Worm (Caenorhabditis elegans) whole organism, L4 larva: Measurements from ENCODE around the gene srh-39.

ENCODE experiments used
- D1046.2 ChIP-seq: fragments of 200-800 bp; sonication (Bioruptor generic); IDR thresholded peaks from 2 replicates; pipeline ENCODE4 v1.3.6; 2022; ENCODE audit warnings: missing genetic modification characterization, missing compliant biosample characterization
- F10B5.3 ChIP-seq: sonication (generic microtip); optimal IDR thresholded peaks from 2 replicates; lab custom pipeline; 2016; ENCODE audit warnings: mild to moderate bottlenecking, missing genetic modification characterization, missing compliant biosample characterization
- T26A8.4 ChIP-seq: fragments of 200-800 bp; sonication (Bioruptor generic); IDR thresholded peaks from 2 replicates; pipeline ENCODE4 v1.3.6; 2022; ENCODE audit warnings: missing genetic modification characterization, missing compliant biosample characterization
- Y105C5A.15 ChIP-seq: fragments of 200-800 bp; sonication (Bioruptor generic); IDR thresholded peaks from 2 replicates; pipeline ENCODE4 v1.3.6; 2022; ENCODE audit warnings: missing genetic modification characterization, missing compliant biosample characterization
- Y48G9A.11 ChIP-seq: fragments of 200-800 bp; sonication (Bioruptor generic); IDR thresholded peaks from 2 replicates; pipeline ENCODE4 v1.3.6; 2022; ENCODE audit warnings: missing genetic modification reagents, missing genetic modification characterization, missing compliant biosample characterization
- Y5F2A.4 ChIP-seq: fragments of 200-800 bp; sonication (Bioruptor generic); optimal IDR thresholded peaks from 2 replicates; lab custom pipeline; 2018; ENCODE audit warnings: mild to moderate bottlenecking, missing genetic modification characterization, missing compliant biosample characterization
- aha-1 ChIP-seq: fragments of 150-350 bp; peaks from one replicate; lab custom pipeline; 2014; ENCODE audit warnings: missing biosample characterization, missing genetic modification characterization
- ama-1 ChIP-seq: fragments of 150-350 bp; optimal IDR thresholded peaks from 2 replicates; lab custom pipeline; 2014; ENCODE audit warnings: inconsistent platforms, mixed read lengths
- arid-1 ChIP-seq: fragments of 200-800 bp; sonication (Bioruptor generic); conservative IDR thresholded peaks from 2 replicates; pipeline ENCODE4 v1.3.6; 2022; ENCODE audit warnings: missing genetic modification reagents, missing genetic modification characterization, missing compliant biosample characterization
- ceh-62 ChIP-seq: sonication (generic microtip); optimal IDR thresholded peaks from 2 replicates; lab custom pipeline; 2017; ENCODE audit warnings: missing biosample characterization, missing genetic modification characterization
- ces-1 ChIP-seq: fragments of 150-350 bp; sonication (generic microtip); optimal IDR thresholded peaks from 4 replicates; lab custom pipeline; 2014; ENCODE audit warnings: missing biosample characterization, missing genetic modification reagents, missing genetic modification characterization
- cey-2 ChIP-seq: sonication (generic microtip); optimal IDR thresholded peaks from 3 replicates; lab custom pipeline; 2017; ENCODE audit warnings: missing genetic modification characterization, mild to moderate bottlenecking, missing compliant biosample characterization, antibody characterized with exemption, borderline replicate concordance; ENCODE audit not compliant: insufficient read depth
- ctbp-1 ChIP-seq: fragments of 200-800 bp; sonication (Bioruptor generic); IDR thresholded peaks from 2 replicates; pipeline ENCODE4 v1.3.6; 2022; ENCODE audit warnings: missing genetic modification reagents, missing genetic modification characterization, missing compliant biosample characterization
- daf-12 ChIP-seq: fragments of 150-350 bp; optimal IDR thresholded peaks from 2 replicates; lab custom pipeline; 2014; ENCODE audit warnings: missing biosample characterization, missing genetic modification reagents, missing genetic modification characterization
- daf-19 ChIP-seq: fragments of 200-800 bp; sonication (Bioruptor generic); conservative IDR thresholded peaks from 2 replicates; pipeline ENCODE4 v1.3.6; 2022; ENCODE audit warnings: missing genetic modification characterization, missing compliant biosample characterization
- dmd-6 ChIP-seq: fragments of 200-800 bp; sonication (Bioruptor generic); IDR thresholded peaks from 2 replicates; pipeline ENCODE4 v1.3.6; 2022; ENCODE audit warnings: missing genetic modification reagents, missing genetic modification characterization, missing compliant biosample characterization
- dpl-1 ChIP-seq: fragments of 150-350 bp; optimal IDR thresholded peaks from 2 replicates; lab custom pipeline; 2014; ENCODE audit warnings: missing biosample characterization, missing genetic modification reagents, missing genetic modification characterization
- duxl-1 ChIP-seq: sonication (generic microtip); optimal IDR thresholded peaks from 2 replicates; lab custom pipeline; 2016; ENCODE audit warnings: mild to moderate bottlenecking, missing genetic modification characterization, moderate library complexity, missing compliant biosample characterization; ENCODE audit not compliant: poor library complexity
- egl-27 ChIP-seq: sonication (generic microtip); optimal IDR thresholded peaks from 3 replicates; lab custom pipeline; 2017; ENCODE audit warnings: missing biosample characterization, missing genetic modification reagents, missing genetic modification characterization
- fkh-10 ChIP-seq: fragments of 150-350 bp; optimal IDR thresholded peaks from 2 replicates; lab custom pipeline; 2014; ENCODE audit warnings: missing biosample characterization, missing genetic modification reagents, missing genetic modification characterization
- fos-1 ChIP-seq: fragments of 150-350 bp; optimal IDR thresholded peaks from 2 replicates; lab custom pipeline; 2014; ENCODE audit warnings: missing biosample characterization, missing genetic modification characterization
- hif-1 ChIP-seq, 2 experiments: sonication (generic microtip); optimal IDR thresholded peaks; 2 replicates each; lab custom pipeline; 2016 to 2017; ENCODE audit warnings: missing compliant biosample characterization in 2 of 2, missing genetic modification characterization in 2 of 2, missing genetic modification reagents in 2 of 2, missing genotype in 2 of 2, mild to moderate bottlenecking in 1 of 2
- lin-13 ChIP-seq: fragments of 150-350 bp; optimal IDR thresholded peaks from 2 replicates; lab custom pipeline; 2014; ENCODE audit warnings: missing biosample characterization, missing genetic modification reagents, missing genetic modification characterization
- lin-15B ChIP-seq: fragments of 150-350 bp; sonication (generic microtip); optimal IDR thresholded peaks from 3 replicates; lab custom pipeline; 2014; ENCODE audit warnings: missing biosample characterization, missing genetic modification characterization
- lin-39 ChIP-seq: fragments of 150-350 bp; optimal IDR thresholded peaks from 2 replicates; lab custom pipeline; 2014; ENCODE audit warnings: missing biosample characterization, missing genetic modification reagents, missing genetic modification characterization
- mep-1 ChIP-seq: fragments of 150-350 bp; sonication (generic microtip); optimal IDR thresholded peaks from 3 replicates; lab custom pipeline; 2014; ENCODE audit warnings: missing biosample characterization, missing genetic modification characterization
- nhr-10 ChIP-seq: fragments of 150-350 bp; optimal IDR thresholded peaks from 2 replicates; lab custom pipeline; 2014; ENCODE audit warnings: missing biosample characterization, missing genetic modification characterization
- nhr-102 ChIP-seq: sonication (generic microtip); optimal IDR thresholded peaks from 2 replicates; lab custom pipeline; 2016; ENCODE audit warnings: mild to moderate bottlenecking, missing genetic modification characterization, moderate library complexity, missing compliant biosample characterization
- nhr-111 ChIP-seq: fragments of 200-800 bp; sonication (Bioruptor generic); optimal IDR thresholded peaks from 2 replicates; lab custom pipeline; 2018; ENCODE audit warnings: mild to moderate bottlenecking, missing genetic modification characterization, missing compliant biosample characterization
- nhr-41 ChIP-seq: fragments of 200-800 bp; sonication (Bioruptor generic); IDR thresholded peaks from 2 replicates; pipeline ENCODE4 v1.3.6; 2022; ENCODE audit warnings: missing genetic modification reagents, missing genetic modification characterization, missing compliant biosample characterization
- nhr-6 ChIP-seq: fragments of 150-350 bp; optimal IDR thresholded peaks from 2 replicates; lab custom pipeline; 2014; ENCODE audit warnings: missing biosample characterization, missing genetic modification characterization
- nhr-76 ChIP-seq: fragments of 150-350 bp; optimal IDR thresholded peaks from 2 replicates; lab custom pipeline; 2014; ENCODE audit warnings: missing biosample characterization, missing genetic modification characterization
- pha-4 ChIP-seq, 2 experiments: fragments of 150-350 bp in 1 of 2; fragments of 200-800 bp in 1 of 2; sonication (Bioruptor generic) in 1 of 2; IDR thresholded peaks in 1 of 2; optimal IDR thresholded peaks in 1 of 2; 2 replicates each; pipeline versions ENCODE4 v1.3.6 to Lab custom; 2014 to 2022; ENCODE audit warnings: missing genetic modification characterization in 2 of 2, missing genetic modification reagents in 2 of 2, missing biosample characterization in 1 of 2, missing compliant biosample characterization in 1 of 2
- php-3 ChIP-seq: fragments of 200-800 bp; sonication (Bioruptor generic); IDR thresholded peaks from 2 replicates; pipeline ENCODE4 v1.3.6; 2022; ENCODE audit warnings: missing genetic modification reagents, missing genetic modification characterization, missing compliant biosample characterization
- pqm-1 ChIP-seq: sonication (generic microtip); optimal IDR thresholded peaks from 2 replicates; lab custom pipeline; 2017; ENCODE audit warnings: missing biosample characterization, missing genetic modification characterization
- set-16 ChIP-seq: fragments of 200-800 bp; sonication (Bioruptor generic); IDR thresholded peaks from 2 replicates; pipeline ENCODE4 v1.3.6; 2022; ENCODE audit warnings: missing genetic modification reagents, missing genetic modification characterization, missing compliant biosample characterization
- spr-1 ChIP-seq: sonication (generic microtip); optimal IDR thresholded peaks from 2 replicates; lab custom pipeline; 2016; ENCODE audit warnings: mild to moderate bottlenecking, missing genetic modification characterization, missing compliant biosample characterization
- tra-1 ChIP-seq: fragments of 200-800 bp; sonication (Bioruptor generic); IDR thresholded peaks from 2 replicates; pipeline ENCODE4 v1.3.6; 2022; ENCODE audit warnings: missing genetic modification reagents, missing genetic modification characterization, missing compliant biosample characterization
- unc-130 ChIP-seq: sonication (generic microtip); optimal IDR thresholded peaks from 2 replicates; lab custom pipeline; 2016; ENCODE audit warnings: missing genetic modification reagents, missing genetic modification characterization, missing compliant biosample characterization
- unc-39 ChIP-seq: sonication (generic microtip); optimal IDR thresholded peaks from 2 replicates; lab custom pipeline; 2017; ENCODE audit warnings: missing biosample characterization, missing genetic modification characterization
- zfp-2 ChIP-seq: sonication (generic microtip); optimal IDR thresholded peaks from 2 replicates; lab custom pipeline; 2016; ENCODE audit warnings: mild to moderate bottlenecking, missing genetic modification characterization, missing compliant biosample characterization
- zip-11 ChIP-seq: fragments of 200-800 bp; sonication (Bioruptor generic); IDR thresholded peaks from 2 replicates; pipeline ENCODE4 v1.3.6; 2022; ENCODE audit warnings: missing genetic modification characterization, missing compliant biosample characterization
- ztf-11 ChIP-seq: fragments of 150-350 bp; optimal IDR thresholded peaks from 2 replicates; lab custom pipeline; 2014; ENCODE audit warnings: missing biosample characterization, missing genetic modification characterization
- ztf-7 ChIP-seq: fragments of 150-350 bp; optimal IDR thresholded peaks from 2 replicates; lab custom pipeline; 2014; ENCODE audit warnings: missing biosample characterization, missing genetic modification characterization

srh-39 gene

DNA sequence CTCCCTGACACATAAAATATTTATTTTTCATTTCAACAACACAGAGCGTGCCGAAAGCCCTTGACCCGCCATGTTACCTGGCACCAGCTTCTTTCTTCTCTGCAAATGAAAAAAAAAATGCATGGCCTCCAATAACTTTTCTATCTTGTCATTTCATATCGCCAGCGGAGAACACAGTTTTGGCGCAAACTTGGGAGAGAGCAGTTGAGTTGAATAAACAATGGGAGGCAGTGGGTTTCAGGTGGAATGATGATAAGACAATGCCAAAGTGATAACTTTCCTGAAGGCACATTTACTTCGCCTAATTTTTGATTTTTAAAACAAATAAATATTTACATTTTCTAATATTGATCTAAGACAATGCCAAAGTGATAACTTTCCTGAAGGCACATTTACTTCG, 35.9 kb upstream of the srh-39 start:
- TF ChIP-seq pqm-1 (tag; lab: Kevin White, UChicago) (peak; percentile 52), daf-12 (tag; lab: Kevin White, UChicago) (no peak), dmd-6 (GFP tag; lab: Robert Waterston, UW) (peak; percentile 25; the same call in 1 of the 2 replicates), tra-1 (GFP tag; lab: Robert Waterston, UW) (no peak)

ce11 chrII:7795299-7795698, 29.9 kb upstream of the srh-39 start:
- TF ChIP-seq ces-1 (peak; percentile 40), nhr-10 (tag; lab: Kevin White, UChicago) (no peak), fkh-10 (GFP tag; lab: Kevin White, UChicago) (peak; percentile 10)

- TF ChIP-seq egl-27 (tag; lab: Kevin White, UChicago), result no peak
- TF ChIP-seq arid-1 (GFP tag; lab: Robert Waterston, UW), result no peak
- no peak for TF ChIP-seq nhr-102 (tag; lab: Kevin White, UChicago)
- TF ChIP-seq fkh-10 (GFP tag; lab: Kevin White, UChicago), result no peak
- no peak for TF ChIP-seq zip-11 (GFP tag; lab: Robert Waterston, UW)
- TF ChIP-seq nhr-41 (GFP tag; lab: Robert Waterston, UW), result no peak
- TF ChIP-seq pha-4 (GFP tag; IDR thresholded peaks at IDR 0.05; lab: Robert Waterston, UW), result no peak
- no peak for TF ChIP-seq pha-4 (tag; optimal IDR thresholded peaks at IDR 0.05; lab: Kevin White, UChicago)
- no peak for TF ChIP-seq Y48G9A.11 (GFP tag; lab: Robert Waterston, UW)
- no peak for TF ChIP-seq hif-1 (tag; optimal IDR thresholded peaks at IDR 0.05; lab: Kevin White, UChicago)
- no peak for TF ChIP-seq zfp-2 (tag; lab: Kevin White, UChicago)
- no peak for TF ChIP-seq php-3 (GFP tag; lab: Robert Waterston, UW)
These were observed 28.9 kb upstream of the srh-39 start, which contains the start of gene glr-4 for ce11 chrII:7794222-7794621. Gene glr-4, minus strand, starts transcription at chrII:7794322.

- TF ChIP-seq daf-19 (no peak), Y105C5A.15 (no peak), fos-1 (tag; lab: Kevin White, UChicago) (no peak), D1046.2 (no peak), duxl-1 (no peak), egl-27 (tag; lab: Kevin White, UChicago) (no peak), nhr-6 (tag; lab: Kevin White, UChicago) (no peak), arid-1 (GFP tag; lab: Robert Waterston, UW) (no peak), lin-15B (tag; lab: Kevin White, UChicago) (no peak), unc-39 (tag; lab: Kevin White, UChicago) (no peak), ztf-11 (tag; lab: Kevin White, UChicago) (no peak), spr-1 (no peak), cey-2 (tag; lab: Kevin White, UChicago) (no peak), nhr-111 (GFP tag; lab: Kevin White, UChicago) (no peak), mep-1 (tag; lab: Kevin White, UChicago) (no peak), fkh-10 (GFP tag; lab: Kevin White, UChicago) (no peak), ztf-7 (no peak)
These were observed 27.2 kb upstream of the srh-39 start for ce11 chrII:7792514-7792913.

ce11 chrII:7791408-7792050, 26.2 kb upstream of the srh-39 start:
- TF ChIP-seq ctbp-1 (GFP tag; lab: Robert Waterston, UW) (no peak), dpl-1 (GFP tag; lab: Kevin White, UChicago) (no peak), ama-1 (lab: Kevin White, UChicago) (peak; percentile 47), T26A8.4 (GFP tag; lab: Robert Waterston, UW) (peak; percentile 25; the same call in 1 of the 2 replicates), aha-1 (peak; percentile 63), set-16 (GFP tag; lab: Robert Waterston, UW) (no peak), Y5F2A.4 (GFP tag; lab: Kevin White, UChicago) (no peak), F10B5.3 (tag; lab: Kevin White, UChicago) (no peak), nhr-76 (no peak), pqm-1 (tag; lab: Kevin White, UChicago) (no peak), Y48G9A.11 (GFP tag; lab: Robert Waterston, UW) (no peak), unc-130 (GFP tag; lab: Kevin White, UChicago) (no peak), lin-13 (GFP tag; lab: Kevin White, UChicago) (no peak), dmd-6 (GFP tag; lab: Robert Waterston, UW) (no peak), duxl-1 (no peak), lin-39 (no peak), ceh-62 (tag; lab: Kevin White, UChicago) (no peak)
